In the genomic region with DNA sequence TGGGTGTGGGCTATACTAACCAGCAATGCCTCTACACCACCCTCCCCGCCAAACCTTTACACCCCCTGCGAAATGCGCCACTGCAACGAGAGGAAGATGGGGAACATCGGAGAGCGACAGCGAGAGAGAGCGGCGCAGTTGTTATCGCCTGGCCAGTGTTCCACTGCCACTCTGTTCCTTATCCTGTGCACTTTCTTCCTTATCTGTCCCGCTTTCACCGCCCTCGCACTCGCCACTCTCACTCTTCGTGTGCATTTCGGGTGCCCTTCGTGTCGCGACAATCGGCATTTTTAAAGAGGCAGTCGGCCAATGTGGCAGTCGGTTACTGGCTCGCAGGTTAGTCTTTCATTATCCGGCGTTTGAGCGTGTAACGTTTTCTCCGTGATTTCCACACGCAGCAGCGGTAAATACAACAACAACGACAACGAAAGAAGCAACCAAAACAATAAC, we compare ENCODE assay signal across 4 fruit fly cellular contexts.
TF ChIP-seq lines count a peak whose summit lies in the region.

A gene (plus strand): TSS at position 338 of the 450 bp plus-strand sequence.

- TF ChIP-seq CTCF in whole organism, embryonic (GFP tag; optimal IDR thresholded peaks at IDR 0.05; lab: Kevin White, UChicago): no peak

TF ChIP-seq in whole organism, adult, 20 proteins besides CTCF, POLR2A, EP300 and RAD21:
- TF ChIP-seq CG33017 (tag; optimal IDR thresholded peaks at IDR 0.05; lab: Kevin White, UChicago) (no peak), Mnt (GFP tag; optimal IDR thresholded peaks at IDR 0.05; lab: Kevin White, UChicago) (peak; percentile 38), pad (GFP tag; optimal IDR thresholded peaks at IDR 0.05; lab: Kevin White, UChicago) (peak; percentile 41), Hr96 (GFP tag; optimal IDR thresholded peaks at IDR 0.05; lab: Kevin White, UChicago) (no peak), CG7101 (tag; optimal IDR thresholded peaks at IDR 0.05; lab: Kevin White, UChicago) (peak; percentile 6), bab1 (GFP tag; optimal IDR thresholded peaks at IDR 0.05; lab: Kevin White, UChicago) (no peak), CG14711 (tag; optimal IDR thresholded peaks at IDR 0.05; lab: Kevin White, UChicago) (no peak), cic (GFP tag; optimal IDR thresholded peaks at IDR 0.05; lab: Kevin White, UChicago) (peak; percentile 78)

TF ChIP-seq in whole organism, embryonic, 481 proteins besides CTCF, POLR2A, EP300 and RAD21 (continues in another document):
- TF ChIP-seq scrt (GFP tag; optimal IDR thresholded peaks at IDR 0.05; lab: Kevin White, UChicago): peak; percentile 35
- no peak for TF ChIP-seq CG1024 (GFP tag; IDR thresholded peaks at IDR 0.05; lab: Robert Waterston, UW)
- TF ChIP-seq CG10979 (tag; optimal IDR thresholded peaks at IDR 0.05; lab: Kevin White, UChicago): no peak
- peak; percentile 71; the same call in 1 of the 2 replicates for TF ChIP-seq CG4360 (GFP tag; IDR thresholded peaks at IDR 0.05; lab: Robert Waterston, UW)
- no peak for TF ChIP-seq lab (GFP tag; optimal IDR thresholded peaks at IDR 0.05; lab: Kevin White, UChicago)
- TF ChIP-seq CG3065 (GFP tag; optimal IDR thresholded peaks at IDR 0.05; lab: Kevin White, UChicago): no peak
- no peak for TF ChIP-seq CG4282 (GFP tag; optimal IDR thresholded peaks at IDR 0.05; lab: Kevin White, UChicago)
- TF ChIP-seq inv (GFP tag; IDR thresholded peaks at IDR 0.05; lab: Robert Waterston, UW; ENCODE audit: partially characterized antibody): no peak
- no peak for TF ChIP-seq tgo (GFP tag; IDR thresholded peaks at IDR 0.05; lab: Robert Waterston, UW)
- TF ChIP-seq CHES-1-like (GFP tag; optimal IDR thresholded peaks at IDR 0.05; lab: Kevin White, UChicago): no peak
- peak; percentile 22 for TF ChIP-seq Hmr (GFP tag; optimal IDR thresholded peaks at IDR 0.05; lab: Kevin White, UChicago)
- TF ChIP-seq CG9609 (GFP tag; optimal IDR thresholded peaks at IDR 0.05; lab: Kevin White, UChicago): no peak
- no peak for TF ChIP-seq crc (GFP tag; optimal IDR thresholded peaks at IDR 0.05; lab: Kevin White, UChicago)
- TF ChIP-seq CG15011 (GFP tag; optimal IDR thresholded peaks at IDR 0.05; lab: Kevin White, UChicago): no peak
- TF ChIP-seq CG8089 (GFP tag; optimal IDR thresholded peaks at IDR 0.05; lab: Kevin White, UChicago): no peak
- TF ChIP-seq GATAe (GFP tag; conservative IDR thresholded peaks at IDR 0.05; lab: Robert Waterston, UW): peak; percentile 16; the same call in 1 of the 2 replicates
- no peak for TF ChIP-seq Optix (GFP tag; IDR thresholded peaks at IDR 0.05; lab: Robert Waterston, UW)
- no peak for TF ChIP-seq CG12744 (GFP tag; optimal IDR thresholded peaks at IDR 0.05; lab: Kevin White, UChicago)
- TF ChIP-seq CG17385 (GFP tag; optimal IDR thresholded peaks at IDR 0.05; lab: Kevin White, UChicago): no peak
- peak; percentile 52 for TF ChIP-seq Nf-YC (tag; optimal IDR thresholded peaks at IDR 0.05; lab: Kevin White, UChicago)
- peak; percentile 88 for TF ChIP-seq crol (GFP tag; IDR thresholded peaks at IDR 0.05; lab: Robert Waterston, UW)
- peak; percentile 49 to 51 for TF ChIP-seq Trl (optimal IDR thresholded peaks at IDR 0.05; lab: Kevin White, UChicago)
- TF ChIP-seq Trl (GFP tag; optimal IDR thresholded peaks at IDR 0.05; lab: Kevin White, UChicago): no peak
- no peak for TF ChIP-seq TFAM (GFP tag; optimal IDR thresholded peaks at IDR 0.05; lab: Kevin White, UChicago)
- TF ChIP-seq CG15479 (GFP tag; optimal IDR thresholded peaks at IDR 0.05; lab: Kevin White, UChicago): peak; percentile 66
- TF ChIP-seq CG34376 (GFP tag; optimal IDR thresholded peaks at IDR 0.05; lab: Kevin White, UChicago): peak; percentile 3

TF ChIP-seq in whole organism, prepupa, 60 proteins besides CTCF, POLR2A, EP300 and RAD21:
- peak; percentile 90 for TF ChIP-seq svp (GFP tag; lab: Kevin White, UChicago)
- no peak for TF ChIP-seq CG7368 (GFP tag; optimal IDR thresholded peaks at IDR 0.05; lab: Kevin White, UChicago)

TF ChIP-seq in whole organism, wandering third instar larva, 38 proteins besides CTCF, POLR2A, EP300 and RAD21:
- TF ChIP-seq dsf (GFP tag; optimal IDR thresholded peaks at IDR 0.05; lab: Kevin White, UChicago; ENCODE audit: borderline replicate concordance) (no peak), Abd-B (GFP tag; optimal IDR thresholded peaks at IDR 0.05; lab: Kevin White, UChicago) (no peak), psq (GFP tag; optimal IDR thresholded peaks at IDR 0.05; lab: Kevin White, UChicago) (no peak), sv (GFP tag; optimal IDR thresholded peaks at IDR 0.05; lab: Kevin White, UChicago) (no peak), rgr (GFP tag; optimal IDR thresholded peaks at IDR 0.05; lab: Kevin White, UChicago) (no peak), h (GFP tag; optimal IDR thresholded peaks at IDR 0.05; lab: Kevin White, UChicago) (peak; percentile 76), Hr78 (GFP tag; optimal IDR thresholded peaks at IDR 0.05; lab: Kevin White, UChicago) (no peak), jim (GFP tag; optimal IDR thresholded peaks at IDR 0.05; lab: Kevin White, UChicago) (no peak), Jra (GFP tag; optimal IDR thresholded peaks at IDR 0.05; lab: Kevin White, UChicago) (no peak), usp (GFP tag; optimal IDR thresholded peaks at IDR 0.05; lab: Kevin White, UChicago) (no peak), tai (GFP tag; optimal IDR thresholded peaks at IDR 0.05; lab: Kevin White, UChicago) (no peak), dl (GFP tag; optimal IDR thresholded peaks at IDR 0.05; lab: Kevin White, UChicago; ENCODE audit: insufficient read depth in 1 of 2, partially characterized antibody in 2 of 2) (peak; percentile 28 to 37)
